Worm (Caenorhabditis elegans) whole organism, early embryonic: ENCODE data around the gene tif-1A.

ENCODE experiments used
- B0310.2 ChIP-seq: sonication (generic microtip); optimal IDR thresholded peaks from 2 replicates; lab custom pipeline; 2016; ENCODE audit warnings: mild to moderate bottlenecking, missing genetic modification characterization, missing compliant biosample characterization
- F13C5.2 ChIP-seq: sonication (generic microtip); optimal IDR thresholded peaks from 2 replicates; lab custom pipeline; 2017; ENCODE audit warnings: mild to moderate bottlenecking, missing genetic modification characterization, inconsistent platforms, missing compliant biosample characterization
- aly-1 ChIP-seq: sonication (generic microtip); optimal IDR thresholded peaks from 2 replicates; lab custom pipeline; 2016; ENCODE audit warnings: missing genetic modification characterization, missing compliant biosample characterization
- ama-1 ChIP-seq: fragments of 150-350 bp; optimal IDR thresholded peaks from 2 replicates; lab custom pipeline; 2014
- ceh-13 ChIP-seq: fragments of 200-800 bp; sonication (Bioruptor generic); optimal IDR thresholded peaks from 2 replicates; lab custom pipeline; 2018; ENCODE audit warnings: mild to moderate bottlenecking, missing genetic modification characterization, missing compliant biosample characterization
- ceh-36 ChIP-seq: sonication (generic microtip); optimal IDR thresholded peaks from 2 replicates; lab custom pipeline; 2016; ENCODE audit warnings: missing genetic modification characterization, inconsistent platforms, missing compliant biosample characterization
- ets-7 ChIP-seq: sonication (generic microtip); optimal IDR thresholded peaks from 2 replicates; lab custom pipeline; 2016; ENCODE audit warnings: missing genotype, missing genetic modification characterization, missing compliant biosample characterization
- flt-1 ChIP-seq: fragments of 200-800 bp; sonication (Bioruptor generic); IDR thresholded peaks from 2 replicates; pipeline ENCODE4 v1.3.6; 2022; ENCODE audit warnings: missing genetic modification characterization, missing compliant biosample characterization
- hmbx-1 ChIP-seq: sonication (generic microtip); optimal IDR thresholded peaks from 2 replicates; lab custom pipeline; 2016; ENCODE audit warnings: mild to moderate bottlenecking, missing genetic modification characterization, missing compliant biosample characterization
- hmg-4 ChIP-seq: fragments of 200-800 bp; sonication (Bioruptor generic); optimal IDR thresholded peaks from 2 replicates; lab custom pipeline; 2018; ENCODE audit warnings: mild to moderate bottlenecking, missing genetic modification characterization, missing compliant biosample characterization
- hnd-1 ChIP-seq: sonication (generic microtip); optimal IDR thresholded peaks from 2 replicates; lab custom pipeline; 2016; ENCODE audit warnings: missing genetic modification characterization, missing compliant biosample characterization
- pes-1 ChIP-seq: fragments of 200-800 bp; sonication (Bioruptor generic); IDR thresholded peaks from 2 replicates; pipeline ENCODE4 v1.3.6; 2022; ENCODE audit warnings: missing genetic modification reagents, missing genetic modification characterization, missing compliant biosample characterization
- scrt-1 ChIP-seq: fragments of 200-800 bp; sonication (Bioruptor generic); IDR thresholded peaks from 2 replicates; pipeline ENCODE4 v1.3.6; 2022; ENCODE audit warnings: missing genetic modification characterization, missing compliant biosample characterization
- sea-1 ChIP-seq: fragments of 200-800 bp; sonication (Bioruptor generic); conservative IDR thresholded peaks from 2 replicates; pipeline ENCODE4 v1.3.6; 2022; ENCODE audit warnings: missing genetic modification characterization, missing compliant biosample characterization
- tbx-11 ChIP-seq: fragments of 200-800 bp; sonication (Bioruptor generic); IDR thresholded peaks from 2 replicates; pipeline ENCODE4 v1.3.6; 2022; ENCODE audit warnings: missing genetic modification characterization, missing compliant biosample characterization
- tbx-37 ChIP-seq: fragments of 200-800 bp; sonication (Bioruptor generic); conservative IDR thresholded peaks from 2 replicates; pipeline ENCODE4 v1.3.6; 2022; ENCODE audit warnings: missing genetic modification reagents, missing genetic modification characterization, missing compliant biosample characterization
- tra-4 ChIP-seq: sonication (generic microtip); optimal IDR thresholded peaks from 2 replicates; lab custom pipeline; 2017; ENCODE audit warnings: missing genetic modification characterization, missing compliant biosample characterization

Gene tif-1A

DNA sequence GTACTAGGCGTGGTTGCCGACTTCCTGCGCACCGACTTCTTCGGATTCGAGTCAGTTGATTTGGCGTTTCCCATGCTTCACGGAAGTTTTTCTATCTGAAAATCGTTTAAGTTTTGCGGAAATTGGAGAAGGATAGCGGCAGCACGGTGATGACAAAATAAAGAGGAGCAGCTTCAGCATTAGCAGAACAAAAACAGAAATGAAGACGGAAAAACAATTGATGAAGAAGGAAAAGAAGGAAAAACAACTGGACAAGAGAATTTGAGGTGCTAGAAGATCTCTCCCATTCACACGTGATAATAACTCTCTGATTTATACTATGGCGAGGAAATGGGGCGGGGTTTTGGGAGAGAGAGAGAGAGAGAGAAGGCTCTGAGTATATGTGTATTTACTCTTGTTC, 11.8 kb downstream of the tif-1A start, which contains the start of gene glb-11:
TSS of gene glb-11 (minus strand) at position 101 of the 400 bp plus-strand sequence.
- TF ChIP-seq ceh-36 (tag; lab: Kevin White, UChicago) (no peak), pes-1 (no peak), aly-1 (tag; lab: Kevin White, UChicago) (no peak), tbx-37 (GFP tag; lab: Robert Waterston, UW) (no peak), flt-1 (no peak), tbx-11 (no peak), F13C5.2 (tag; lab: Kevin White, UChicago) (no peak), hnd-1 (tag; lab: Kevin White, UChicago) (no peak), B0310.2 (no peak), tra-4 (no peak), ceh-13 (GFP tag; lab: Kevin White, UChicago) (no peak), hmg-4 (no peak), ama-1 (lab: Kevin White, UChicago) (no peak), sea-1 (GFP tag; lab: Robert Waterston, UW) (no peak), hmbx-1 (tag; lab: Kevin White, UChicago) (no peak), ets-7 (tag; lab: Kevin White, UChicago) (no peak), scrt-1 (GFP tag; lab: Robert Waterston, UW) (no peak)

ce11 chrIII:3991362-3991761, 12.6 kb downstream of the tif-1A start:
- no peak for TF ChIP-seq tbx-11
- TF ChIP-seq ama-1 (lab: Kevin White, UChicago): no peak
- TF ChIP-seq sea-1 (GFP tag; lab: Robert Waterston, UW): no peak
- TF ChIP-seq pes-1: no peak
- TF ChIP-seq aly-1 (tag; lab: Kevin White, UChicago): no peak
- TF ChIP-seq F13C5.2 (tag; lab: Kevin White, UChicago): no peak
- TF ChIP-seq ceh-13 (GFP tag; lab: Kevin White, UChicago): no peak
- TF ChIP-seq ceh-36 (tag; lab: Kevin White, UChicago): no peak
- no peak for TF ChIP-seq flt-1
- no peak for TF ChIP-seq hnd-1 (tag; lab: Kevin White, UChicago)
- no peak for TF ChIP-seq hmbx-1 (tag; lab: Kevin White, UChicago)

DNA sequence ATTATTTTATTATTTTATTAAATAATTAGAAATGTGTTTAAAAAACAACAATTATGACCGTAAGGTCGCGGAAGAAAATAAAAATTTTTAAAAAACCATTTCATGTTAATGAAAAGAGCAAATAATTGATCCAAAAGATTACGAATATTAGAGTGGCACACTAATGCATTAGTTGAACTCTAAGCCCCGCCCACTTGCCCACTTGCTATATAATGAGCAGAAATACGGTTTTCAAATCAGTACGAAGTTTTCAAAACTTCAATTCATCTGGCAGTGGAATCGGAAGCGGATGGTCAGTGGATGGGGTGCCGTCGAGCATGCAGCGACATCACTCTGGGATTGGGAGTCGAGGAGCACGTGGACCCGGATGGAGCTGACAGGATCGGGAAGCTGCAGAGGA, 16.2 kb downstream of the tif-1A start, which contains the start of gene C36E8.6:
TSS of gene C36E8.6 (plus strand) at position 301 of the 400 bp plus-strand sequence.
- TF ChIP-seq hmbx-1 (tag; lab: Kevin White, UChicago): no peak
- TF ChIP-seq pes-1: no peak
- no peak for TF ChIP-seq ceh-36 (tag; lab: Kevin White, UChicago)
- no peak for TF ChIP-seq B0310.2
- TF ChIP-seq ceh-13 (GFP tag; lab: Kevin White, UChicago): no peak
- TF ChIP-seq tra-4: no peak
- TF ChIP-seq flt-1: no peak
- no peak for TF ChIP-seq sea-1 (GFP tag; lab: Robert Waterston, UW)
- TF ChIP-seq aly-1 (tag; lab: Kevin White, UChicago): no peak
- no peak for TF ChIP-seq ets-7 (tag; lab: Kevin White, UChicago)
- no peak for TF ChIP-seq hmg-4
- TF ChIP-seq scrt-1 (GFP tag; lab: Robert Waterston, UW): no peak

- TF ChIP-seq ceh-13 (GFP tag; lab: Kevin White, UChicago) (no peak), tbx-37 (GFP tag; lab: Robert Waterston, UW) (no peak), hnd-1 (tag; lab: Kevin White, UChicago) (no peak), hmbx-1 (tag; lab: Kevin White, UChicago) (no peak), pes-1 (no peak)
Measured at ce11 chrIII:3986368-3986767, 17.5 kb downstream of the tif-1A start, which contains the start of gene Y1A5A.1. Gene Y1A5A.1 (minus strand): TSS chrIII:3986661.

DNA sequence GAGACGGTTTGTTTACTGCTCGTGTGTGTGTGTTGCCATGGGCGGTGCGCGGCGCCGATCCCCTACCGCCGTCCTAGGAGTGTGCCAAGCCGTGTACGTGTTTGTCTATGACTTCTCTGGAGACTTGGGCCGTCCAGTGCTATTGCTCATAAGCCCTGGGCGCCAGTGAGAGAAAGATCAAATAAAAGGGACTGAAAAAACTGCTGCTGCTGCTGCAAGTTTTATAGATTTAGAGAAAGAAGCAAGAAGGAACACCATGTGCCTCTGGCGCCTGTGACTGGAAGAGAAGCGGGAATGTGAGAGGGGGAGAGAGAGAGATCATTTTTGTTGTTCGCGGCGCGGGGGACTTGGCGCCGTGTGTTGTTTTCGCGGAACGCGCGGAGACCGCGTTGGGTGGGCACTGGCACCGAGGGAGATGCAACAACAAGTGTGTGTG, 19.8 kb downstream of the tif-1A start:
- no peak for TF ChIP-seq tbx-37 (GFP tag; lab: Robert Waterston, UW)
- TF ChIP-seq flt-1: no peak
- no peak for TF ChIP-seq ama-1 (lab: Kevin White, UChicago)
- no peak for TF ChIP-seq F13C5.2 (tag; lab: Kevin White, UChicago)
- no peak for TF ChIP-seq ets-7 (tag; lab: Kevin White, UChicago)
- no peak for TF ChIP-seq ceh-36 (tag; lab: Kevin White, UChicago)
- no peak for TF ChIP-seq tbx-11
- no peak for TF ChIP-seq aly-1 (tag; lab: Kevin White, UChicago)
- TF ChIP-seq hmg-4: no peak
- TF ChIP-seq ceh-13 (GFP tag; lab: Kevin White, UChicago): no peak
- no peak for TF ChIP-seq B0310.2
- TF ChIP-seq hmbx-1 (tag; lab: Kevin White, UChicago): no peak
- no peak for TF ChIP-seq scrt-1 (GFP tag; lab: Robert Waterston, UW)
- no peak for TF ChIP-seq tra-4

DNA sequence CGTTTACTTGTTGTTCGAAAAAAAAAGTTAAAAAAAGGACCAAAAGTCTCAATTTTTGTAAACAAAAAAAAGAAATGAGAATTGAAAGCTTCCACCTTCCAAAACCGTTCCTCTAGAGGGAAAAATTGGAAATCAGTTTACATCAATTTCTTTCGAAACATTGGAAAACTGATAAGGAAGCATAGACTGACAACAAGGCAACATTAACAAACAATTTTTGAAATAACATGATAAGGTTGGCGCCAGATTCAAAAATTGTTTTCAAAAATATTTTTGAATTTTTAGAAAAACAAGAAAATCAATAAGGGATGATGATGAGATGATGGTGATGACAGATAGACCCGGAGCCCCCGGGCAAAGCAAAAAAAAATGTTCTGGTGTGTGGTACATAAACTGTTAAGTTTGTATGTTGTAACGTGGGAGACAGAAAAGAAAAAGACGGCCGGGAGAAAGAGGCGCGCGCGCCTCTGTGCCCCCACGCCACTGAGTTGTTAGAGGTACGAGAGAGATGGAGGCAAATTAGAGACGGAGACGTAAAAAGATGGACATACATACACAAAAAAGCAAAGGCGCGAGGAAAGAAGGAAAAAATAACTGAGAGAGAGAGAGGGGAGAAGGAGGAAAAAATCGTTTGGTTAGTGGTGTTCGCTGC, 23.8 kb downstream of the tif-1A start:
- no peak for TF ChIP-seq scrt-1 (GFP tag; lab: Robert Waterston, UW)
- 0 out of 2 replicates have a peak, but pooled peaks have one; percentile 6 for TF ChIP-seq tbx-37 (GFP tag; lab: Robert Waterston, UW)

DNA sequence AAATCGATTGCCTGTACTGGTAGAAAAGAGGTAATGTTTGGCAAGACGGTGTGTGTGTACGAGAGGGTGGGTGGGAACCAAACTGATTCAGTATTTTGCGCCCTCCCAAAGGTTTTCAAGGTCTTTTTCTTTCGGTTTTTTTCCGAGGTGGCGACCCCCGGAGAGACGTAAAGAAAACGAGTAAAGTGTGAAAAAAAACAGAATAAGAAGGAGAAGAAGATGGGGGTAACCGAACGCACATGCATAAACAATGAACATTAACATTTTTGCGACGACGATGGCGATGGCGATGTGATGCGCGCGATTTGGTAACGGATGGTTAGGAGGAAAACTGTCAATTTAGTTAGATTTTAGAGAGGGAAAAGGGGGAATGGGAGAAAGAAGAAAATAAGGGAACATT, 25.5 kb downstream of the tif-1A start:
- TF ChIP-seq ama-1 (lab: Kevin White, UChicago): no peak

- TF ChIP-seq flt-1 (no peak), B0310.2 (no peak), F13C5.2 (tag; lab: Kevin White, UChicago) (no peak), ceh-36 (tag; lab: Kevin White, UChicago) (no peak), hnd-1 (tag; lab: Kevin White, UChicago) (no peak), ceh-13 (GFP tag; lab: Kevin White, UChicago) (no peak), tbx-11 (no peak), hmg-4 (no peak), scrt-1 (GFP tag; lab: Robert Waterston, UW) (no peak), tra-4 (no peak), ama-1 (lab: Kevin White, UChicago) (no peak), pes-1 (no peak), tbx-37 (GFP tag; lab: Robert Waterston, UW) (no peak), hmbx-1 (tag; lab: Kevin White, UChicago) (no peak), ets-7 (tag; lab: Kevin White, UChicago) (no peak), sea-1 (GFP tag; lab: Robert Waterston, UW) (no peak), aly-1 (tag; lab: Kevin White, UChicago) (no peak)
Measured at ce11 chrIII:3976992-3977391, 26.9 kb downstream of the tif-1A start.
